Fruit fly (Drosophila melanogaster) whole organism, wandering third instar larva: ENCODE measurements around the gene mtm.

Experiments used
- Dfd ChIP-seq: fragments of >200 bp; optimal IDR thresholded peaks from 2 replicates; lab custom pipeline; 2017; ENCODE audit warnings: missing biosample characterization, missing genetic modification characterization
- Hnf4 ChIP-seq: fragments of 200-800 bp; sonication (Bioruptor generic); optimal IDR thresholded peaks from 2 replicates; lab custom pipeline; 2016; ENCODE audit warnings: missing biosample characterization, mild to moderate bottlenecking, missing genetic modification characterization
- OdsH ChIP-seq: fragments of 200-800 bp; sonication (Bioruptor generic); optimal IDR thresholded peaks from 2 replicates; lab custom pipeline; 2016; ENCODE audit warnings: missing biosample characterization, mild to moderate bottlenecking, missing genetic modification characterization
- br ChIP-seq: fragments of 200-800 bp; sonication (Bioruptor generic); optimal IDR thresholded peaks from 2 replicates; lab custom pipeline; 2016; ENCODE audit warnings: missing biosample characterization, missing genetic modification characterization
- dsf ChIP-seq: sonication (Bioruptor generic); optimal IDR thresholded peaks from 2 replicates; lab custom pipeline; 2016; ENCODE audit warnings: missing biosample characterization, missing genetic modification characterization, borderline replicate concordance
- fru ChIP-seq: fragments of 200-800 bp; sonication (Bioruptor generic); optimal IDR thresholded peaks from 3 replicates; lab custom pipeline; 2016; ENCODE audit warnings: missing biosample characterization, mild to moderate bottlenecking, missing genetic modification characterization
- lola ChIP-seq: fragments of >200 bp; optimal IDR thresholded peaks from 2 replicates; lab custom pipeline; 2017; ENCODE audit warnings: missing biosample characterization, missing genetic modification characterization
- pan ChIP-seq: fragments of >200 bp; optimal IDR thresholded peaks from 2 replicates; lab custom pipeline; 2017
- sage ChIP-seq: fragments of 200-800 bp; sonication (Bioruptor generic); optimal IDR thresholded peaks from 2 replicates; lab custom pipeline; 2016; ENCODE audit warnings: missing biosample characterization, mild to moderate bottlenecking, missing genetic modification characterization
- usp ChIP-seq: fragments of >200 bp; optimal IDR thresholded peaks from 2 replicates; lab custom pipeline; 2017; ENCODE audit warnings: missing biosample characterization, missing genetic modification characterization
- woc ChIP-seq: sonication (Bioruptor generic); optimal IDR thresholded peaks from 2 replicates; lab custom pipeline; 2016; ENCODE audit warnings: missing biosample characterization, mild to moderate bottlenecking, missing genetic modification characterization

dm6 chr2L:6075345-6075744 lies 38.5 kb upstream of the mtm start:
- TF ChIP-seq Dfd (GFP tag; lab: Kevin White, UChicago) (no peak), sage (GFP tag; lab: Kevin White, UChicago) (no peak), dsf (GFP tag; lab: Kevin White, UChicago) (no peak), usp (GFP tag; lab: Kevin White, UChicago) (no peak), fru (GFP tag; lab: Kevin White, UChicago) (no peak), woc (GFP tag; lab: Kevin White, UChicago) (no peak), br (GFP tag; lab: Kevin White, UChicago) (no peak), Hnf4 (GFP tag; lab: Kevin White, UChicago) (no peak), lola (no peak), pan (lab: Kevin White, UChicago) (no peak), OdsH (GFP tag; lab: Kevin White, UChicago) (no peak)
